Fruit fly (Drosophila melanogaster): ENCODE data around the gene Sgs7.

DNA sequence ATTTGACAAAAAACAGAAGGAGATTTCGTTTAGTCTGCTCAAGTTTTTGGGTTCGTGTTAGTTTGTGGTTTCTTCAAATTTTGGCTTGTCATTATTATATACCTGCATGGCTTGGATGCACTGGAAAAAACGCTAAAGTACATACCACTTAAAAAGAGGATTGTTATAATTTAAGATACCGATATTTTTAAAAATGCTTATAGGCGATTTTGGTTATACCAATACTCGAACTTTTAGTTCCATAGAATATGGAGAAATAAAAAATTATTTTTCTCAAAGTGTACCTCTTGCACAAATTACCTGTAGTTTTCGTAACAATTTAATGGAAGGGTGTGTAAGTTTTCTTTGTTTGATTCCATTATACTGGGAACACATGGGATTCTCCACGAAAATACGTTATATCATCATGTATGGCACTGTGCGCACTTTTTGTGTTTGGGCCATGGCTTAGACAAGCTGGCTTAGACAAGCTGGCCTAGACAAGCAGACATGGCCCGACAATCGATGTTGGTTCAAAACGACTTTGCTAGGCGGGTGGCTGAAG, 44.2 kb upstream of the Sgs7 start, which contains the start of gene Fum3:
- TF ChIP-seq rn (GFP tag; IDR thresholded peaks at IDR 0.05) = no peak
- no peak for TF ChIP-seq CG8301 (tag; optimal IDR thresholded peaks at IDR 0.05)
- TF ChIP-seq CG13204 (GFP tag; optimal IDR thresholded peaks at IDR 0.05) = no peak
- no peak for TF ChIP-seq CG9948 (tag; optimal IDR thresholded peaks at IDR 0.05)
- TF ChIP-seq CG4496 (GFP tag; IDR thresholded peaks at IDR 0.05) = no peak
- TF ChIP-seq CG32121 (GFP tag; IDR thresholded peaks at IDR 0.05) = no peak
- no peak for TF ChIP-seq D1 (tag; optimal IDR thresholded peaks at IDR 0.05)
- no peak for TF ChIP-seq CG14655 (GFP tag; optimal IDR thresholded peaks at IDR 0.05)
- no peak for TF ChIP-seq EcR (GFP tag; optimal IDR thresholded peaks at IDR 0.05)
- TF ChIP-seq CG17806 (tag; optimal IDR thresholded peaks at IDR 0.05) = no peak
- TF ChIP-seq CG8159 (tag; optimal IDR thresholded peaks at IDR 0.05) = no peak
- no peak for TF ChIP-seq CG10348 (GFP tag; IDR thresholded peaks at IDR 0.05)
- no peak for TF ChIP-seq CG15710 (tag; optimal IDR thresholded peaks at IDR 0.05)
- TF ChIP-seq Pif1A (GFP tag; optimal IDR thresholded peaks at IDR 0.05) = no peak

All from whole organism, pupa.